Worm (Caenorhabditis elegans): ENCODE measurements around the gene F21A3.3.
A peak's percentile ranks its signal among the peaks of the same experiment; 100 is the strongest.

The F21A3.3 gene

DNA sequence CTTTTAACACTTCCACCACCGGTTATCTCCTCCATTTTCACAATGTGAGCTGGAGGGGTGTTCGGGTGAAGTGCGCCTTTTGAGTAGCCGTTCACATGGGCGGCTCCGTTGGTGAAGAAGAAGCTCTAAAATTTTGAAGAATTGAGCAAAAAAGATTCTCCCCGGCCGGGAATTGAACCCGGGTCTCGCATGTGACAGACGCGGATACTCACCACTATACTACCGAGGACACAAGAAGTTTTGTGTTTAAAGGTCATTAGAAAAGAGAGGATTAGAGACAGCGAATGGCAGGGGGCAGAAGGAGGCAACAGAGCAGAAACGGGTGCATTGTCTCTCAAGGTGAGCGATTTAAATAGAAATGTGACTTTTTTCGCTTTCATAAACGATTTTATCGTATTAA is 34.1 kb downstream of the F21A3.3 start (continued):
- TF ChIP-seq ceh-88 (GFP tag; IDR thresholded peaks at IDR 0.05): no peak
- no peak for TF ChIP-seq nhr-76 (tag; optimal IDR thresholded peaks at IDR 0.05)
- peak; percentile 28 for TF ChIP-seq mep-1 (tag; optimal IDR thresholded peaks at IDR 0.05)
- TF ChIP-seq pag-3 (tag; optimal IDR thresholded peaks at IDR 0.05; ENCODE audit: borderline replicate concordance, insufficient read depth): no peak
- TF ChIP-seq unc-130 (tag; optimal IDR thresholded peaks at IDR 0.05): no peak
- TF ChIP-seq nhr-19 (GFP tag; conservative IDR thresholded peaks at IDR 0.05): peak; percentile 67
- TF ChIP-seq dpl-1 (GFP tag; optimal IDR thresholded peaks at IDR 0.05): peak in 2 of 3 experiments; percentile 5 to 37
- TF ChIP-seq ama-1 (optimal IDR thresholded peaks at IDR 0.05): no peak
- peak; percentile 33 to 53 for TF ChIP-seq efl-1 (optimal IDR thresholded peaks at IDR 0.05)
- TF ChIP-seq efl-1 (GFP tag; optimal IDR thresholded peaks at IDR 0.05 in 1 of 2): peak; percentile 46 to 94
- no peak for TF ChIP-seq mef-2 (tag; optimal IDR thresholded peaks at IDR 0.05)
- TF ChIP-seq F16B12.6 (tag; optimal IDR thresholded peaks at IDR 0.05): no peak
- TF ChIP-seq ces-1 (GFP tag; optimal IDR thresholded peaks at IDR 0.05): no peak
- peak; percentile 46 for TF ChIP-seq skn-1 (tag; optimal IDR thresholded peaks at IDR 0.05)
- TF ChIP-seq lin-15B (tag; optimal IDR thresholded peaks at IDR 0.05): no peak
- TF ChIP-seq rnt-1 (tag; optimal IDR thresholded peaks at IDR 0.05): peak; percentile 66
- no peak for TF ChIP-seq nhr-28 (tag; optimal IDR thresholded peaks at IDR 0.05)
- no peak for TF ChIP-seq efl-3 (GFP tag; optimal IDR thresholded peaks at IDR 0.05)

ce11 chrV:15553869-15554268 is 36.4 kb downstream of the F21A3.3 start:
- TF ChIP-seq nhr-90 (tag; optimal IDR thresholded peaks at IDR 0.05; ENCODE audit: poor library complexity) (no peak), dsc-1 (tag; optimal IDR thresholded peaks at IDR 0.05) (no peak), vab-15 (tag; optimal IDR thresholded peaks at IDR 0.05) (no peak), nhr-77 (tag; optimal IDR thresholded peaks at IDR 0.05) (no peak), egl-13 (tag; optimal IDR thresholded peaks at IDR 0.05) (no peak), irx-1 (tag; optimal IDR thresholded peaks at IDR 0.05) (no peak), dpl-1 (GFP tag; optimal IDR thresholded peaks at IDR 0.05) (peak in 2 of 3 experiments; percentile 27 to 32), pqm-1 (tag; optimal IDR thresholded peaks at IDR 0.05) (no peak), lin-14 (GFP tag; optimal IDR thresholded peaks at IDR 0.05) (peak; percentile 23), elt-3 (tag; optimal IDR thresholded peaks at IDR 0.05) (no peak), ztf-11 (tag; optimal IDR thresholded peaks at IDR 0.05) (no peak), hlh-4 (tag; optimal IDR thresholded peaks at IDR 0.05) (no peak), sptf-1 (tag; optimal IDR thresholded peaks at IDR 0.05) (no peak), jun-1 (tag; optimal IDR thresholded peaks at IDR 0.05) (no peak), pax-3 (tag; optimal IDR thresholded peaks at IDR 0.05) (no peak), aha-1 (tag; optimal IDR thresholded peaks at IDR 0.05) (no peak), ama-1 (optimal IDR thresholded peaks at IDR 0.05) (no peak), ces-1 (GFP tag; optimal IDR thresholded peaks at IDR 0.05) (no peak), ceh-90 (tag; optimal IDR thresholded peaks at IDR 0.05) (no peak), tlp-1 (tag; optimal IDR thresholded peaks at IDR 0.05) (no peak), sox-4 (tag; optimal IDR thresholded peaks at IDR 0.05) (no peak), mef-2 (tag; optimal IDR thresholded peaks at IDR 0.05) (no peak), unc-30 (tag; optimal IDR thresholded peaks at IDR 0.05) (no peak), skn-1 (tag; optimal IDR thresholded peaks at IDR 0.05) (peak; percentile 32), rnt-1 (tag; optimal IDR thresholded peaks at IDR 0.05) (peak; percentile 12), snu-23 (GFP tag; optimal IDR thresholded peaks at IDR 0.05) (peak; percentile 55), swsn-7 (tag; optimal IDR thresholded peaks at IDR 0.05) (no peak), aly-2 (tag; optimal IDR thresholded peaks at IDR 0.05) (no peak), C16A3.4 (tag; optimal IDR thresholded peaks at IDR 0.05) (peak; percentile 37), nhr-237 (tag; optimal IDR thresholded peaks at IDR 0.05) (no peak), blmp-1 (tag; optimal IDR thresholded peaks at IDR 0.05) (no peak), unc-62 (GFP tag; optimal IDR thresholded peaks at IDR 0.05) (no peak), ztf-4 (tag; optimal IDR thresholded peaks at IDR 0.05) (no peak), sup-37 (GFP tag; optimal IDR thresholded peaks at IDR 0.05) (no peak), lsy-2 (tag; optimal IDR thresholded peaks at IDR 0.05) (peak in 1 of 2 experiments; percentile 22), nhr-71 (tag; optimal IDR thresholded peaks at IDR 0.05) (peak; percentile 24), fos-1 (tag; optimal IDR thresholded peaks at IDR 0.05) (no peak), mab-9 (GFP tag; IDR thresholded peaks at IDR 0.05) (no peak), nhr-47 (tag; optimal IDR thresholded peaks at IDR 0.05) (peak; percentile 44), efl-1 (optimal IDR thresholded peaks at IDR 0.05) (peak in 1 of 2 experiments; percentile 30), efl-1 (GFP tag; optimal IDR thresholded peaks at IDR 0.05 in 1 of 2) (peak; percentile 18 to 92), snpc-4 (tag; optimal IDR thresholded peaks at IDR 0.05) (no peak), ceh-82 (tag; optimal IDR thresholded peaks at IDR 0.05) (peak in 1 of 3 experiments; percentile 29)
